Fruit fly (Drosophila melanogaster): ENCODE results near the gene spen.

The spen gene

DNA sequence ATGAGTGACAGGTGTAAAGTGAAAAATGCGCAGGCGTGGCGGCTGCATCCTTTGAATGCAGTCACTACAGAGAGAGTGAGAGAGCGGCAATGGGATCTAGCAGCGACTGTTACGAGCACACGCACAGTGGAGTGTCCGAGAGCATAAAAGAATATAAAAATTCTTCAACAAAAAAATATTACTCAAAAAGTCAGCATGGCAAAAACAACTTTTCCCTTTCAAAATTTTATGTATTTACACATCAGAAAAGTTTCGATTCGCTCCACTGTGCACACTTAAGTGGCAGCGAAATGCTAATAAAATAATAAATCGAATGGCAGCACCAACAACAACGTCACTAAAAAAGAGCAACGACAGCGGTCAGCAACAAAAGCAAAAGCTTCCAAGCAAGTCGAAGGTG, 64.5 kb downstream of the spen start (continued):
- TF ChIP-seq az2 (GFP tag; optimal IDR thresholded peaks at IDR 0.05) (peak; percentile 87), unc-4 (GFP tag; IDR thresholded peaks at IDR 0.05; ENCODE audit: partially characterized antibody) (no peak), Vsx1 (GFP tag; optimal IDR thresholded peaks at IDR 0.05) (peak; percentile 83), peb (GFP tag; IDR thresholded peaks at IDR 0.05) (peak; percentile 89), CG2120 (GFP tag; optimal IDR thresholded peaks at IDR 0.05) (peak; percentile 74), repo (GFP tag; optimal IDR thresholded peaks at IDR 0.05) (peak; percentile 70), CG8765 (GFP tag; IDR thresholded peaks at IDR 0.05) (peak; percentile 83; the same call in 1 of the 2 replicates), Dll (GFP tag; IDR thresholded peaks at IDR 0.05; ENCODE audit: partially characterized antibody) (no peak), nom (GFP tag; optimal IDR thresholded peaks at IDR 0.05) (peak; percentile 63)

DNA sequence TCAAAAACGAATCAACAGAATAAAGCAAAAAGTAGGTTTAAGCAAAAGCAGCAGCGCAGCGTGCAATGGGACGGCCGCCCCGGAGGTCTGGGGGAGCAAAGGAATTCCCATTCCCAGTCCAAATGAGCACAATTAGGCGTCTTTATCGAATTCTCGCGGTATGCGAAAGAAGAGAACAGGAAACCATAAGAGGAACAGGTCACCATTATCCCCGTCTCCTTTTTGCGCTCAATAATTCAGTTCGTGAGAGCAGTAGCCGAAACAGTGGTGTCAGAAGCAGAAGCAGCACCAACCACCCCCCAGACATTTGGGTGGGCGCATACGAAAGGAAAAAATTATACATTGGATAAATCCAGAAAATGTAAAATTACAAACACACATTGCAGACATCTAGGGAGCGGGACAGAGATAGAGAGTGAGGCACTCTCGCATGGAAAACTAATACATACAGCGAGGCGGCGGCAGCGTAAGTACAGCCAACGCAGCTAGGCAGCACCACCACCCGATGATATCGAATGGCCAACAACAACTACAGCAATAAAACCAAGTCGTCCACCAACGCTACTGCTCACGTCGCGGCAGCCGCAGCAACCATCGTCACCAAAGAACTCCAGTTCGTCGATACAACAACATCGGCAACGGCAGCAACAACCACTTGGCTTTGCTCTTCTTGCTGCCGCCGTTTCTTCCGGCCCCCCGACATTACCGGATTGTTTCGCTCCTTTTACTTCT, 65.2 kb downstream of the spen start:
- TF ChIP-seq CG5245 (GFP tag; optimal IDR thresholded peaks at IDR 0.05) (no peak), Sry-β (GFP tag; optimal IDR thresholded peaks at IDR 0.05) (no peak), sna (GFP tag; IDR thresholded peaks at IDR 0.05; ENCODE audit: partially characterized antibody) (0 out of 2 replicates have a peak, but pooled peaks have one; percentile 19), CG4820 (GFP tag; optimal IDR thresholded peaks at IDR 0.05) (no peak), BEAF-32 (GFP tag; optimal IDR thresholded peaks at IDR 0.05) (peak; percentile 29), scrt (GFP tag; optimal IDR thresholded peaks at IDR 0.05) (no peak), sc (optimal IDR thresholded peaks at IDR 0.05) (no peak), sc (GFP tag; optimal IDR thresholded peaks at IDR 0.05) (no peak), peb (GFP tag; IDR thresholded peaks at IDR 0.05) (no peak), Trl (optimal IDR thresholded peaks at IDR 0.05) (peak; percentile 17 to 57), Trl (GFP tag; optimal IDR thresholded peaks at IDR 0.05) (no peak), phol (tag; optimal IDR thresholded peaks at IDR 0.05) (no peak), Aef1 (GFP tag; IDR thresholded peaks at IDR 0.05) (0 out of 3 replicates have a peak, but pooled peaks have one; percentile 9), pita (GFP tag; optimal IDR thresholded peaks at IDR 0.05) (no peak), Mad (GFP tag; optimal IDR thresholded peaks at IDR 0.05) (no peak), kah (GFP tag; optimal IDR thresholded peaks at IDR 0.05) (peak; percentile 33), Dll (GFP tag; IDR thresholded peaks at IDR 0.05; ENCODE audit: partially characterized antibody) (0 out of 4 replicates have a peak, but pooled peaks have one; percentile 46), CG10147 (GFP tag; optimal IDR thresholded peaks at IDR 0.05) (no peak), chinmo (GFP tag; IDR thresholded peaks at IDR 0.05; ENCODE audit: partially characterized antibody) (peak; percentile 83; the same call in 3 of the 4 replicates), ttk (GFP tag; IDR thresholded peaks at IDR 0.05) (no peak), sd (tag; optimal IDR thresholded peaks at IDR 0.05) (peak; percentile 65), Atf3 (GFP tag; optimal IDR thresholded peaks at IDR 0.05) (no peak), CG15011 (GFP tag; optimal IDR thresholded peaks at IDR 0.05) (no peak), ftz-f1 (GFP tag; optimal IDR thresholded peaks at IDR 0.05) (no peak), zf30C (GFP tag; optimal IDR thresholded peaks at IDR 0.05) (no peak), CG15601 (tag; optimal IDR thresholded peaks at IDR 0.05) (no peak), Deaf1 (tag; optimal IDR thresholded peaks at IDR 0.05) (peak; percentile 59), Hr78 (GFP tag; optimal IDR thresholded peaks at IDR 0.05) (no peak), CG4854 (GFP tag; optimal IDR thresholded peaks at IDR 0.05) (no peak), NC2α (GFP tag; optimal IDR thresholded peaks at IDR 0.05) (no peak), CG34224 (GFP tag; IDR thresholded peaks at IDR 0.05; ENCODE audit: partially characterized antibody) (0 out of 3 replicates have a peak, but pooled peaks have one; percentile 33), zen2 (GFP tag; IDR thresholded peaks at IDR 0.05; ENCODE audit: partially characterized antibody) (no peak), crol (GFP tag; IDR thresholded peaks at IDR 0.05) (peak; percentile 77), HLH4C (GFP tag; IDR thresholded peaks at IDR 0.05; ENCODE audit: partially characterized antibody) (no peak), Kr (GFP tag; optimal IDR thresholded peaks at IDR 0.05) (peak; percentile 6), Asciz (GFP tag; optimal IDR thresholded peaks at IDR 0.05) (no peak), Med (GFP tag) (peak; percentile 48), Adf1 (GFP tag; IDR thresholded peaks at IDR 0.05) (peak; percentile 78), B-H1 (GFP tag; IDR thresholded peaks at IDR 0.05) (no peak), amos (GFP tag; IDR thresholded peaks at IDR 0.05; ENCODE audit: partially characterized antibody) (peak; percentile 31; the same call in 1 of the 2 replicates)
